Worm (Caenorhabditis elegans) whole organism, midembryonic: ENCODE measurements around the gene syd-9.

ENCODE experiments used
- T22C8.4 ChIP-seq: fragments of 200-800 bp; sonication (Bioruptor generic); IDR thresholded peaks from 2 replicates; pipeline ENCODE4 v1.3.6; 2022; ENCODE audit warnings: missing genetic modification characterization, missing compliant biosample characterization
- cog-1 ChIP-seq: sonication (generic microtip); optimal IDR thresholded peaks from 2 replicates; lab custom pipeline; 2016; ENCODE audit warnings: missing genetic modification characterization, missing compliant biosample characterization
- klf-2 ChIP-seq: fragments of 200-800 bp; sonication (Bioruptor generic); conservative IDR thresholded peaks from 2 replicates; pipeline ENCODE4 v1.3.6; 2022; ENCODE audit warnings: missing genetic modification reagents, missing genetic modification characterization, missing compliant biosample characterization
- ztf-23 ChIP-seq: fragments of 200-800 bp; sonication (Bioruptor generic); IDR thresholded peaks from 2 replicates; pipeline ENCODE4 v1.3.6; 2022; ENCODE audit warnings: missing genetic modification reagents, missing genetic modification characterization, missing compliant biosample characterization
- ztf-29 ChIP-seq: fragments of 200-800 bp; sonication (Bioruptor generic); IDR thresholded peaks from 2 replicates; pipeline ENCODE4 v1.3.6; 2022; ENCODE audit warnings: missing genetic modification reagents, missing genetic modification characterization, missing compliant biosample characterization

DNA sequence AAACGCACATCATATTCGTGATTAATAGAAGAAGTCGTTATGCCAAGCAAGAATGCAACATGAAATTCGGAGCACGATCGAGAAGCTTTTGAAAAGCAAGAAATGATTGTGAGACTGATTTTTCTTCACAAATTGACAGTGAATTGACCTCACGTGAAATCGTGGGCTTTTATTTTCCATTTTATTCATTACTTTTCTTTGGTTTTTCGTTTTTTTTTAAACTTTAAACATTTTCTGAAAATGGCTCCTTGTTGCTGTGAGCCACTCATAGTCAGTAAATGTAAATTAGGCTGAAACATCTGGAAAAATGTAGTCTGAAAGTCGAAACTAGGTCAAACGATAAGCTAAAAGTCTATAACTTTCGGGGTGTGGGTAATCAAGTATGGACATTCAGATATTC is 12.7 kb upstream of the syd-9 start, which contains the start of gene C55B6.5:
- no peak for TF ChIP-seq T22C8.4 (GFP tag; lab: Robert Waterston, UW)
- TF ChIP-seq cog-1 (tag; lab: Kevin White, UChicago) = no peak
- TF ChIP-seq ztf-23 = no peak
- no peak for TF ChIP-seq ztf-29
- TF ChIP-seq klf-2 (GFP tag; lab: Robert Waterston, UW) = no peak
